Fruit fly (Drosophila melanogaster) whole organism, embryonic: Measurements from ENCODE around the gene CkIIalpha-i3.

Experiments used
- CG11560 ChIP-seq: fragments of 200-800 bp; sonication (Bioruptor generic); IDR thresholded peaks from 3 replicates; pipeline ENCODE4 v1.3.6; 2022; ENCODE audit warnings: missing biosample characterization, missing genetic modification characterization
- CG14965 ChIP-seq: fragments of 200-800 bp; sonication (Bioruptor generic); optimal IDR thresholded peaks from 2 replicates; lab custom pipeline; 2016; ENCODE audit warnings: missing biosample characterization, missing genetic modification characterization, borderline replicate concordance
- CG2116 ChIP-seq: fragments of 200-800 bp; sonication (Bioruptor generic); optimal IDR thresholded peaks from 3 replicates; lab custom pipeline; 2018; ENCODE audit warnings: missing biosample characterization, mild to moderate bottlenecking, missing genetic modification characterization
- CTCF ChIP-seq: fragments of 200-800 bp; sonication (Bioruptor generic); optimal IDR thresholded peaks from 2 replicates; lab custom pipeline; 2017; ENCODE audit warnings: missing biosample characterization, mild to moderate bottlenecking, missing genetic modification characterization, moderate library complexity
- Doc2 ChIP-seq: fragments of 200-800 bp; sonication (Bioruptor generic); IDR thresholded peaks from 2 replicates; pipeline ENCODE4 v1.3.6; 2022; ENCODE audit warnings: missing biosample characterization, missing genetic modification characterization
- kay ChIP-seq: fragments of 200-800 bp; sonication (Bioruptor generic); optimal IDR thresholded peaks from 2 replicates; lab custom pipeline; 2016; ENCODE audit warnings: missing biosample characterization, missing genetic modification characterization
- nerfin-1 ChIP-seq: fragments of 200-800 bp; sonication (Bioruptor generic); optimal IDR thresholded peaks from 3 replicates; lab custom pipeline; 2019; ENCODE audit warnings: missing biosample characterization, mild to moderate bottlenecking, missing genetic modification characterization, moderate library complexity
- usp ChIP-seq: fragments of >200 bp; optimal IDR thresholded peaks from 2 replicates; lab custom pipeline; 2017; ENCODE audit warnings: missing biosample characterization, missing genetic modification characterization

dm6 chr3L:751516-752125 is 41.2 kb upstream of the CkIIalpha-i3 start:
- TF ChIP-seq usp: no peak
- TF ChIP-seq CG2116: no peak
- TF ChIP-seq CTCF: no peak
- TF ChIP-seq kay (GFP tag; lab: Kevin White, UChicago): no peak
- TF ChIP-seq nerfin-1 (tag; lab: Kevin White, UChicago): no peak
- TF ChIP-seq CG11560 (tag; lab: Robert Waterston, UW): no peak
- TF ChIP-seq Doc2 (GFP tag; lab: Robert Waterston, UW): no peak
- TF ChIP-seq CG14965: no peak
